Fruit fly (Drosophila melanogaster): Measurements from ENCODE around the gene Nrt.

Gene Nrt

dm6 chr3L:16803708-16804350, 38.0 kb downstream of the Nrt start (continued):
- TF ChIP-seq pzg (GFP tag; optimal IDR thresholded peaks at IDR 0.05), result no peak
- TF ChIP-seq Fer2 (tag; optimal IDR thresholded peaks at IDR 0.05), result peak; percentile 44
- peak; percentile 44; the same call in 1 of the 3 replicates for TF ChIP-seq CG6175 (GFP tag; IDR thresholded peaks at IDR 0.05)
- TF ChIP-seq bsh (GFP tag; optimal IDR thresholded peaks at IDR 0.05), result peak in 1 of 2 experiments; percentile 42
- peak; percentile 66 for TF ChIP-seq fd64A (GFP tag; optimal IDR thresholded peaks at IDR 0.05)
- TF ChIP-seq CG18011 (GFP tag; optimal IDR thresholded peaks at IDR 0.05), result no peak
- peak; percentile 28 for TF ChIP-seq CG31365 (tag; optimal IDR thresholded peaks at IDR 0.05)
- TF ChIP-seq odd (GFP tag; optimal IDR thresholded peaks at IDR 0.05), result peak; percentile 47
- TF ChIP-seq Xbp1 (GFP tag; optimal IDR thresholded peaks at IDR 0.05), result no peak
- TF ChIP-seq sens (GFP tag), result peak; percentile 55
- TF ChIP-seq ttk (GFP tag; IDR thresholded peaks at IDR 0.05), result 0 out of 2 replicates have a peak, but pooled peaks have one; percentile 7
- TF ChIP-seq CG17359 (tag; optimal IDR thresholded peaks at IDR 0.05), result peak; percentile 41
- no peak for TF ChIP-seq ro (GFP tag; IDR thresholded peaks at IDR 0.05)
- peak; percentile 14 for TF ChIP-seq fd3F (GFP tag; optimal IDR thresholded peaks at IDR 0.05)
- no peak for TF ChIP-seq pan (optimal IDR thresholded peaks at IDR 0.05)
- peak in 1 of 2 experiments; percentile 40 for TF ChIP-seq pan (GFP tag; optimal IDR thresholded peaks at IDR 0.05 in 1 of 2, IDR thresholded peaks at IDR 0.05 in 1 of 2)
- TF ChIP-seq CG6272 (GFP tag; IDR thresholded peaks at IDR 0.05), result no peak
- peak; percentile 75 for TF ChIP-seq cwo (GFP tag; optimal IDR thresholded peaks at IDR 0.05)
- TF ChIP-seq Eip74EF (GFP tag; optimal IDR thresholded peaks at IDR 0.05), result peak in 1 of 2 experiments; percentile 59
- TF ChIP-seq bbx (GFP tag; IDR thresholded peaks at IDR 0.05; ENCODE audit: partially characterized antibody), result no peak
- peak in 1 of 2 experiments; percentile 54 for TF ChIP-seq Pdp1 (GFP tag; optimal IDR thresholded peaks at IDR 0.05)
- peak; percentile 33 for TF ChIP-seq ems (GFP tag; optimal IDR thresholded peaks at IDR 0.05)
- TF ChIP-seq CG5953 (GFP tag; IDR thresholded peaks at IDR 0.05), result peak; percentile 41; the same call in 1 of the 2 replicates
- peak; percentile 4 for TF ChIP-seq Blimp-1 (GFP tag; optimal IDR thresholded peaks at IDR 0.05)
- TF ChIP-seq Meics (GFP tag; optimal IDR thresholded peaks at IDR 0.05), result peak; percentile 2
- TF ChIP-seq Oli (tag; optimal IDR thresholded peaks at IDR 0.05), result peak; percentile 16
- peak; percentile 19 for TF ChIP-seq kni (GFP tag; optimal IDR thresholded peaks at IDR 0.05)
- TF ChIP-seq CG13287 (GFP tag; IDR thresholded peaks at IDR 0.05; ENCODE audit: partially characterized antibody), result no peak
- TF ChIP-seq ATbp (GFP tag; optimal IDR thresholded peaks at IDR 0.05), result peak; percentile 67
- peak; percentile 27 for TF ChIP-seq Fer3 (tag; optimal IDR thresholded peaks at IDR 0.05)
- peak; percentile 22; the same call in 1 of the 2 replicates for TF ChIP-seq sim (GFP tag; IDR thresholded peaks at IDR 0.05)
- peak; percentile 25 for TF ChIP-seq CG6854 (GFP tag; optimal IDR thresholded peaks at IDR 0.05)
- peak; percentile 61 for TF ChIP-seq Hmr (GFP tag; optimal IDR thresholded peaks at IDR 0.05)
- peak; percentile 9 for TF ChIP-seq B-H2 (GFP tag; optimal IDR thresholded peaks at IDR 0.05)
- TF ChIP-seq CG4328 (GFP tag; optimal IDR thresholded peaks at IDR 0.05), result peak; percentile 34
- TF ChIP-seq gcm (GFP tag; optimal IDR thresholded peaks at IDR 0.05), result peak; percentile 38
- peak; percentile 58 for TF ChIP-seq tap (tag; optimal IDR thresholded peaks at IDR 0.05)
- peak; percentile 37 for TF ChIP-seq wek (GFP tag; optimal IDR thresholded peaks at IDR 0.05)
- TF ChIP-seq dati (GFP tag; IDR thresholded peaks at IDR 0.05), result no peak
- peak; percentile 53 for TF ChIP-seq CG15514 (GFP tag; optimal IDR thresholded peaks at IDR 0.05)
- peak; percentile 45; the same call in 1 of the 2 replicates for TF ChIP-seq CG32532 (GFP tag; IDR thresholded peaks at IDR 0.05)
- peak; percentile 38; the same call in 1 of the 3 replicates for TF ChIP-seq CG34422 (GFP tag; IDR thresholded peaks at IDR 0.05)

Data from whole organism, embryonic.